Worm (Caenorhabditis elegans) whole organism, L2 larva: Measurements from ENCODE around the gene F13D11.3.

Experiments
- C34F6.9 ChIP-seq: fragments of 150-350 bp; optimal IDR thresholded peaks from 2 replicates; lab custom pipeline; 2014; ENCODE audit warnings: missing biosample characterization, missing genetic modification characterization
- F13H6.1 ChIP-seq: sonication (generic microtip); optimal IDR thresholded peaks from 2 replicates; lab custom pipeline; 2016; ENCODE audit warnings: missing genetic modification characterization, missing compliant biosample characterization
- R02D3.7 ChIP-seq: fragments of 150-350 bp; optimal IDR thresholded peaks from 2 replicates; lab custom pipeline; 2014; ENCODE audit warnings: missing biosample characterization, missing genetic modification characterization
- alr-1 ChIP-seq: fragments of 150-350 bp; optimal IDR thresholded peaks from 2 replicates; lab custom pipeline; 2014; ENCODE audit warnings: missing biosample characterization, missing genetic modification characterization
- ama-1 ChIP-seq: fragments of 150-350 bp; optimal IDR thresholded peaks from 2 replicates; lab custom pipeline; 2018; ENCODE audit warnings: inconsistent platforms
- blmp-1 ChIP-seq: sonication (generic microtip); optimal IDR thresholded peaks from 2 replicates; lab custom pipeline; 2017; ENCODE audit warnings: missing genetic modification characterization, mild to moderate bottlenecking, missing compliant biosample characterization, antibody characterized with exemption, moderate library complexity; ENCODE audit not compliant: insufficient read depth
- ceh-16 ChIP-seq: fragments of 150-350 bp; optimal IDR thresholded peaks from 2 replicates; lab custom pipeline; 2014; ENCODE audit warnings: missing biosample characterization, missing genetic modification characterization
- ceh-82 ChIP-seq: fragments of 150-350 bp; optimal IDR thresholded peaks from 2 replicates; lab custom pipeline; 2014; ENCODE audit warnings: missing biosample characterization, missing genetic modification characterization
- crh-2 ChIP-seq: sonication (generic microtip); optimal IDR thresholded peaks from 2 replicates; lab custom pipeline; 2017; ENCODE audit warnings: missing biosample characterization, missing genetic modification characterization
- dmd-4 ChIP-seq: sonication (generic microtip); optimal IDR thresholded peaks from 2 replicates; lab custom pipeline; 2017; ENCODE audit warnings: missing biosample characterization, missing genetic modification characterization
- egl-27 ChIP-seq: sonication (generic microtip); optimal IDR thresholded peaks from 3 replicates; lab custom pipeline; 2017; ENCODE audit warnings: missing biosample characterization, missing genetic modification reagents, missing genetic modification characterization
- fos-1 ChIP-seq: fragments of 150-350 bp; optimal IDR thresholded peaks from 2 replicates; lab custom pipeline; 2014; ENCODE audit warnings: missing biosample characterization, missing genetic modification characterization
- gmeb-1 ChIP-seq: fragments of 150-350 bp; optimal IDR thresholded peaks from 2 replicates; lab custom pipeline; 2014; ENCODE audit warnings: missing biosample characterization, missing genetic modification characterization
- lin-11 ChIP-seq: fragments of 150-350 bp; sonication (generic microtip); optimal IDR thresholded peaks from 2 replicates; lab custom pipeline; 2014; ENCODE audit warnings: missing biosample characterization, missing genetic modification characterization, inconsistent platforms, mixed read lengths
- lin-13 ChIP-seq: fragments of 150-350 bp; optimal IDR thresholded peaks from 2 replicates; lab custom pipeline; 2014; ENCODE audit warnings: missing biosample characterization, missing genetic modification reagents, missing genetic modification characterization
- lsy-2 ChIP-seq, 2 experiments: fragments of 150-350 bp in 1 of 2; sonication (generic microtip) in 1 of 2; optimal IDR thresholded peaks; 2 replicates each; lab custom pipeline; 2014 to 2017; ENCODE audit warnings: missing biosample characterization in 2 of 2, missing genetic modification characterization in 2 of 2
- mab-5 ChIP-seq: fragments of 150-350 bp; optimal IDR thresholded peaks from 2 replicates; lab custom pipeline; 2014; ENCODE audit warnings: missing biosample characterization, missing genetic modification characterization
- nhr-10 ChIP-seq: sonication (generic microtip); optimal IDR thresholded peaks from 2 replicates; lab custom pipeline; 2017; ENCODE audit warnings: missing biosample characterization, missing genetic modification characterization
- nhr-11 ChIP-seq: fragments of 150-350 bp; optimal IDR thresholded peaks from 2 replicates; lab custom pipeline; 2014; ENCODE audit warnings: missing biosample characterization, missing genetic modification characterization
- nhr-12 ChIP-seq: fragments of 150-350 bp; optimal IDR thresholded peaks from 2 replicates; lab custom pipeline; 2014; ENCODE audit warnings: missing biosample characterization, missing genetic modification characterization
- nhr-23 ChIP-seq: fragments of 150-350 bp; optimal IDR thresholded peaks from 2 replicates; lab custom pipeline; 2014; ENCODE audit warnings: missing biosample characterization, missing genetic modification reagents, missing genetic modification characterization
- nhr-25 ChIP-seq: fragments of 150-350 bp; sonication (generic microtip); optimal IDR thresholded peaks from 3 replicates; lab custom pipeline; 2014; ENCODE audit warnings: missing biosample characterization, missing genetic modification characterization
- nhr-6 ChIP-seq: fragments of 150-350 bp; optimal IDR thresholded peaks from 2 replicates; lab custom pipeline; 2014; ENCODE audit warnings: missing biosample characterization, missing genetic modification characterization
- nhr-77 ChIP-seq: fragments of 150-350 bp; optimal IDR thresholded peaks from 2 replicates; lab custom pipeline; 2014; ENCODE audit warnings: missing biosample characterization, missing genetic modification characterization
- peb-1 ChIP-seq: fragments of 150-350 bp; optimal IDR thresholded peaks from 2 replicates; lab custom pipeline; 2014; ENCODE audit warnings: missing biosample characterization, missing genetic modification characterization
- skn-1 ChIP-seq: sonication (generic microtip); optimal IDR thresholded peaks from 2 replicates; lab custom pipeline; 2017; ENCODE audit warnings: missing biosample characterization, missing genetic modification characterization
- sma-9 ChIP-seq, 2 experiments: fragments of 150-350 bp in 1 of 2; sonication (generic microtip) in 1 of 2; optimal IDR thresholded peaks; 2 replicates each; lab custom pipeline; 2014 to 2016; ENCODE audit warnings: missing genetic modification characterization in 2 of 2, mild to moderate bottlenecking in 1 of 2, missing biosample characterization in 1 of 2, missing compliant biosample characterization in 1 of 2, missing genetic modification reagents in 1 of 2, moderate library complexity in 1 of 2
- unc-39 ChIP-seq: fragments of 150-350 bp; optimal IDR thresholded peaks from 2 replicates; lab custom pipeline; 2014; ENCODE audit warnings: missing biosample characterization, missing genetic modification characterization
- unc-55 ChIP-seq: fragments of 150-350 bp; sonication (generic microtip); optimal IDR thresholded peaks from 3 replicates; lab custom pipeline; 2014; ENCODE audit warnings: missing biosample characterization, missing genetic modification reagents, missing genetic modification characterization
- unc-62 ChIP-seq: fragments of 150-350 bp; optimal IDR thresholded peaks from 2 replicates; lab custom pipeline; 2014; ENCODE audit warnings: missing biosample characterization, missing genetic modification reagents, missing genetic modification characterization
- zag-1 ChIP-seq: fragments of 150-350 bp; optimal IDR thresholded peaks from 2 replicates; lab custom pipeline; 2014; ENCODE audit warnings: missing biosample characterization, missing genetic modification characterization
- ztf-11 ChIP-seq: sonication (generic microtip); optimal IDR thresholded peaks from 2 replicates; lab custom pipeline; 2017; ENCODE audit warnings: missing biosample characterization, missing genetic modification characterization
- ztf-4 ChIP-seq: fragments of 150-350 bp; optimal IDR thresholded peaks from 2 replicates; lab custom pipeline; 2014; ENCODE audit warnings: missing biosample characterization, missing genetic modification characterization

Gene F13D11.3

ce11 chrX:5801156-5801592 lies 4.5 kb downstream of the F13D11.3 start (continued):
- peak; percentile 87 for TF ChIP-seq C34F6.9 (tag; lab: Kevin White, UChicago)
- peak; percentile 92 for TF ChIP-seq crh-2
- peak; percentile 92 for TF ChIP-seq egl-27
- peak; percentile 86 for TF ChIP-seq zag-1 (tag; lab: Kevin White, UChicago)
- peak; percentile 6 for TF ChIP-seq unc-62 (GFP tag; lab: Kevin White, UChicago)
- TF ChIP-seq F13H6.1 (tag; lab: Kevin White, UChicago) = peak; percentile 94
- TF ChIP-seq peb-1 = no peak
- TF ChIP-seq skn-1 (tag; lab: Kevin White, UChicago) = peak; percentile 47
- peak; percentile 61 for TF ChIP-seq nhr-10
- TF ChIP-seq nhr-11 (tag; lab: Kevin White, UChicago) = peak; percentile 49
- TF ChIP-seq ceh-16 (tag; lab: Kevin White, UChicago) = peak; percentile 70
- TF ChIP-seq nhr-6 = peak; percentile 75

ce11 chrX:5799229-5799628 lies 6.5 kb downstream of the F13D11.3 start:
- no peak for TF ChIP-seq nhr-12 (tag; lab: Kevin White, UChicago)
- TF ChIP-seq sma-9 (GFP tag; optimal IDR thresholded peaks at IDR 0.05; lab: Kevin White, UChicago) = peak; percentile 22
- TF ChIP-seq sma-9 (tag; optimal IDR thresholded peaks at IDR 0.05; lab: Kevin White, UChicago) = no peak
- peak; percentile 3 for TF ChIP-seq C34F6.9 (tag; lab: Kevin White, UChicago)
- TF ChIP-seq F13H6.1 (tag; lab: Kevin White, UChicago) = peak; percentile 41
- TF ChIP-seq fos-1 = no peak
- no peak for TF ChIP-seq gmeb-1 (tag; lab: Kevin White, UChicago)
- TF ChIP-seq mab-5 = no peak
- TF ChIP-seq nhr-23 (tag; lab: Kevin White, UChicago) = no peak
- TF ChIP-seq lin-13 (GFP tag; lab: Kevin White, UChicago) = no peak

ce11 chrX:5798690-5799089 lies 7.0 kb downstream of the F13D11.3 start, which contains the start of gene F46G11.4:
TSS of gene F46G11.4 (minus strand) at chrX:5798790.
- TF ChIP-seq dmd-4 = no peak
- TF ChIP-seq nhr-11 (tag; lab: Kevin White, UChicago) = no peak
- no peak for TF ChIP-seq crh-2
- no peak for TF ChIP-seq skn-1 (tag; lab: Kevin White, UChicago)
- TF ChIP-seq nhr-12 (tag; lab: Kevin White, UChicago) = no peak
- TF ChIP-seq nhr-10 = no peak
- no peak for TF ChIP-seq ceh-16 (tag; lab: Kevin White, UChicago)
- TF ChIP-seq ama-1 (lab: Kevin White, UChicago) = no peak

ce11 chrX:5794432-5794831 lies 11.3 kb downstream of the F13D11.3 start:
- TF ChIP-seq nhr-77 (tag; lab: Kevin White, UChicago) (no peak), R02D3.7 (no peak), lin-13 (GFP tag; lab: Kevin White, UChicago) (no peak), sma-9 (GFP tag; optimal IDR thresholded peaks at IDR 0.05; lab: Kevin White, UChicago) (no peak), sma-9 (tag; optimal IDR thresholded peaks at IDR 0.05; lab: Kevin White, UChicago) (no peak), lin-11 (tag; lab: Kevin White, UChicago) (no peak), lsy-2 (tag; optimal IDR thresholded peaks at IDR 0.05; lab: Kevin White, UChicago) (no peak), unc-39 (no peak), ama-1 (lab: Kevin White, UChicago) (no peak), fos-1 (no peak), nhr-11 (tag; lab: Kevin White, UChicago) (no peak), ceh-16 (tag; lab: Kevin White, UChicago) (no peak), ceh-82 (no peak), ztf-4 (no peak), nhr-25 (tag; lab: Kevin White, UChicago) (no peak), nhr-23 (tag; lab: Kevin White, UChicago) (no peak)

- TF ChIP-seq unc-55 (GFP tag; lab: Kevin White, UChicago) (no peak), C34F6.9 (tag; lab: Kevin White, UChicago) (no peak), nhr-6 (no peak), blmp-1 (tag; lab: Kevin White, UChicago) (no peak), ztf-11 (no peak), alr-1 (tag; lab: Kevin White, UChicago) (no peak), zag-1 (tag; lab: Kevin White, UChicago) (no peak), nhr-25 (tag; lab: Kevin White, UChicago) (no peak)
These were observed 14.8 kb downstream of the F13D11.3 start, which contains the start of gene twnk-1 for ce11 chrX:5790915-5791314. TSS of gene twnk-1 (plus strand) at chrX:5791215.
